Fruit fly (Drosophila melanogaster) whole organism, embryonic: ENCODE results near the gene Ttc19.
A peak's percentile ranks its signal among the peaks of the same experiment; 100 is the strongest.

Experiments
- Aef1 ChIP-seq: fragments of 200-800 bp; sonication (Bioruptor generic); IDR thresholded peaks from 3 replicates; pipeline ENCODE4 v1.3.6; 2022; ENCODE audit warnings: missing biosample characterization, missing genetic modification characterization
- Bteb2 ChIP-seq: fragments of 200-800 bp; sonication (Bioruptor generic); optimal IDR thresholded peaks from 2 replicates; lab custom pipeline; 2016; ENCODE audit warnings: missing biosample characterization, missing genetic modification characterization
- CG12071 ChIP-seq: fragments of 200-800 bp; sonication (Bioruptor generic); optimal IDR thresholded peaks from 3 replicates; lab custom pipeline; 2018; ENCODE audit warnings: missing biosample characterization, mild to moderate bottlenecking, missing genetic modification characterization
- CG12219 ChIP-seq: fragments of 200-800 bp; sonication (Bioruptor generic); optimal IDR thresholded peaks from 3 replicates; lab custom pipeline; 2018; ENCODE audit warnings: missing biosample characterization, mild to moderate bottlenecking, missing genetic modification characterization
- CG12659 ChIP-seq: fragments of 200-800 bp; sonication (Bioruptor generic); optimal IDR thresholded peaks from 3 replicates; lab custom pipeline; 2017; ENCODE audit warnings: mild to moderate bottlenecking, missing biosample characterization, missing genetic modification reagents, missing genetic modification characterization
- CG15479 ChIP-seq: fragments of 200-800 bp; sonication (Bioruptor generic); optimal IDR thresholded peaks from 3 replicates; lab custom pipeline; 2019; ENCODE audit warnings: missing biosample characterization, mild to moderate bottlenecking, missing genetic modification characterization, moderate library complexity
- CG16815 ChIP-seq: fragments of 200-800 bp; sonication (Bioruptor generic); optimal IDR thresholded peaks from 3 replicates; lab custom pipeline; 2017; ENCODE audit warnings: missing biosample characterization, mild to moderate bottlenecking, missing genetic modification characterization
- CG17385 ChIP-seq: fragments of 200-800 bp; sonication (Bioruptor generic); optimal IDR thresholded peaks from 3 replicates; lab custom pipeline; 2018; ENCODE audit warnings: missing biosample characterization, mild to moderate bottlenecking, missing genetic modification characterization
- CG17612 ChIP-seq: fragments of 200-800 bp; sonication (Bioruptor generic); IDR thresholded peaks from 2 replicates; pipeline ENCODE4 v1.3.6; 2022; ENCODE audit warnings: missing biosample characterization, missing genetic modification characterization
- CG17802 ChIP-seq: fragments of 200-800 bp; sonication (Bioruptor generic); optimal IDR thresholded peaks from 2 replicates; lab custom pipeline; 2018; ENCODE audit warnings: missing biosample characterization, mild to moderate bottlenecking, missing genetic modification characterization, moderate library complexity
- CG17912 ChIP-seq: fragments of 200-800 bp; sonication (Bioruptor generic); optimal IDR thresholded peaks from 2 replicates; lab custom pipeline; 2018; ENCODE audit warnings: missing biosample characterization, mild to moderate bottlenecking, missing genetic modification characterization
- CG1792 ChIP-seq: fragments of 200-800 bp; sonication (Bioruptor generic); optimal IDR thresholded peaks from 2 replicates; lab custom pipeline; 2016; ENCODE audit warnings: missing biosample characterization, missing genetic modification characterization
- CG18262 ChIP-seq: fragments of 200-800 bp; optimal IDR thresholded peaks from 3 replicates; lab custom pipeline; 2019; ENCODE audit warnings: missing biosample characterization, mild to moderate bottlenecking, missing genetic modification characterization, moderate library complexity
- CG18476 ChIP-seq: fragments of 200-800 bp; sonication (Bioruptor generic); optimal IDR thresholded peaks from 2 replicates; lab custom pipeline; 2016; ENCODE audit warnings: missing biosample characterization, mild to moderate bottlenecking, missing genetic modification characterization
- CG31365 ChIP-seq: fragments of 200-800 bp; sonication (Bioruptor generic); optimal IDR thresholded peaks from 2 replicates; lab custom pipeline; 2018; ENCODE audit warnings: missing biosample characterization, mild to moderate bottlenecking, missing genetic modification characterization
- CG4328 ChIP-seq: fragments of 200-800 bp; sonication (Bioruptor generic); optimal IDR thresholded peaks from 3 replicates; lab custom pipeline; 2017; ENCODE audit warnings: missing biosample characterization, missing genetic modification reagents, missing genetic modification characterization
- CG4617 ChIP-seq: fragments of 200-800 bp; sonication (Bioruptor generic); optimal IDR thresholded peaks from 3 replicates; lab custom pipeline; 2016; ENCODE audit warnings: missing biosample characterization, missing genetic modification characterization, borderline replicate concordance
- CG6272 ChIP-seq: fragments of 200-800 bp; sonication (Bioruptor generic); IDR thresholded peaks from 2 replicates; pipeline ENCODE4 v1.3.6; 2022; ENCODE audit warnings: missing biosample characterization, missing genetic modification characterization
- CG6765 ChIP-seq: fragments of 200-800 bp; sonication (Bioruptor generic); optimal IDR thresholded peaks from 3 replicates; lab custom pipeline; 2017; ENCODE audit warnings: missing biosample characterization, mild to moderate bottlenecking, missing genetic modification characterization
- CG6791 ChIP-seq: fragments of 200-800 bp; sonication (Bioruptor generic); IDR thresholded peaks from 3 replicates; pipeline ENCODE4 v1.3.6; 2022; ENCODE audit warnings: missing biosample characterization, missing genetic modification characterization; ENCODE audit not compliant: partially characterized antibody
- CG8944 ChIP-seq: fragments of 200-800 bp; sonication (Bioruptor generic); optimal IDR thresholded peaks from 3 replicates; lab custom pipeline; 2016; ENCODE audit warnings: missing biosample characterization, missing genetic modification characterization
- CrebB ChIP-seq: fragments of 200-800 bp; sonication (Bioruptor generic); optimal IDR thresholded peaks from 3 replicates; lab custom pipeline; 2018; ENCODE audit warnings: missing biosample characterization, mild to moderate bottlenecking, missing genetic modification characterization
- Dip2 ChIP-seq: fragments of 200-800 bp; sonication (Bioruptor generic); IDR thresholded peaks from 2 replicates; pipeline ENCODE4 v1.3.6; 2022; ENCODE audit warnings: missing biosample characterization, missing genetic modification characterization
- Hey ChIP-seq: fragments of 200-800 bp; sonication (Bioruptor generic); optimal IDR thresholded peaks from 3 replicates; lab custom pipeline; 2018; ENCODE audit warnings: missing biosample characterization, mild to moderate bottlenecking, missing genetic modification characterization
- HmgD ChIP-seq: fragments of 200-800 bp; sonication (Bioruptor generic); optimal IDR thresholded peaks from 3 replicates; lab custom pipeline; 2016; ENCODE audit warnings: missing biosample characterization, missing genetic modification characterization
- Hr78 ChIP-seq, 2 experiments: fragments of 200-800 bp in 1 of 2; fragments of >200 bp in 1 of 2; sonication (Bioruptor generic) in 1 of 2; optimal IDR thresholded peaks; 2 replicates each; lab custom pipeline; 2017 to 2019; ENCODE audit warnings: missing biosample characterization in 2 of 2, missing genetic modification characterization in 2 of 2, mild to moderate bottlenecking in 1 of 2, moderate library complexity in 1 of 2
- Lpt ChIP-seq: fragments of >200 bp; optimal IDR thresholded peaks from 2 replicates; lab custom pipeline; 2018; ENCODE audit warnings: missing biosample characterization, missing genetic modification characterization
- NC2β ChIP-seq: fragments of 200-800 bp; sonication (Bioruptor generic); optimal IDR thresholded peaks from 2 replicates; lab custom pipeline; 2016; ENCODE audit warnings: missing biosample characterization, missing genetic modification characterization
- Oli ChIP-seq: fragments of 200-800 bp; sonication (Bioruptor generic); optimal IDR thresholded peaks from 2 replicates; lab custom pipeline; 2018; ENCODE audit warnings: missing biosample characterization, mild to moderate bottlenecking, missing genetic modification characterization, moderate library complexity
- Sry-β ChIP-seq: fragments of 200-800 bp; sonication (Bioruptor generic); optimal IDR thresholded peaks from 2 replicates; lab custom pipeline; 2018; ENCODE audit warnings: missing biosample characterization, mild to moderate bottlenecking, missing genetic modification characterization, moderate library complexity
- ab ChIP-seq: fragments of 200-800 bp; sonication (Bioruptor generic); optimal IDR thresholded peaks from 2 replicates; lab custom pipeline; 2016; ENCODE audit warnings: missing biosample characterization, missing genetic modification characterization
- ap ChIP-seq: fragments of 200-800 bp; sonication (Bioruptor generic); IDR thresholded peaks from 2 replicates; pipeline ENCODE4 v1.3.6; 2022; ENCODE audit warnings: missing biosample characterization, missing genetic modification characterization
- bcd ChIP-seq: fragments of 200-800 bp; sonication (Bioruptor generic); optimal IDR thresholded peaks from 2 replicates; lab custom pipeline; 2017; ENCODE audit warnings: missing biosample characterization, mild to moderate bottlenecking, missing genetic modification characterization
- bowl ChIP-seq: fragments of 200-800 bp; sonication (Bioruptor generic); IDR thresholded peaks from 2 replicates; pipeline ENCODE4 v1.3.6; 2022; ENCODE audit warnings: missing biosample characterization, missing genetic modification characterization
- chn ChIP-seq: fragments of 200-800 bp; sonication (Bioruptor generic); optimal IDR thresholded peaks from 2 replicates; lab custom pipeline; 2016; ENCODE audit warnings: missing biosample characterization, missing genetic modification characterization
- ci ChIP-seq: fragments of 200-800 bp; sonication (Bioruptor generic); IDR thresholded peaks from 3 replicates; pipeline ENCODE4 v1.3.6; 2022; ENCODE audit warnings: missing biosample characterization, missing genetic modification characterization
- corto ChIP-seq: fragments of 200-800 bp; sonication (Bioruptor generic); optimal IDR thresholded peaks from 2 replicates; lab custom pipeline; 2016; ENCODE audit warnings: missing biosample characterization, mild to moderate bottlenecking, missing genetic modification characterization, moderate library complexity
- fu2 ChIP-seq: fragments of 200-800 bp; sonication (Bioruptor generic); optimal IDR thresholded peaks from 2 replicates; lab custom pipeline; 2016; ENCODE audit warnings: missing biosample characterization, missing genetic modification characterization
- h ChIP-seq: fragments of >200 bp; optimal IDR thresholded peaks from 2 replicates; lab custom pipeline; 2017
- hkb ChIP-seq, 2 experiments: fragments of 200-800 bp in 1 of 2; fragments of >200 bp in 1 of 2; sonication (Bioruptor generic) in 1 of 2; IDR thresholded peaks in 1 of 2; optimal IDR thresholded peaks in 1 of 2; 2 replicates each; pipeline versions ENCODE4 v1.3.6 to Lab custom; 2017 to 2022; ENCODE audit warnings: missing biosample characterization in 1 of 2, missing genetic modification characterization in 1 of 2
- maf-S ChIP-seq: fragments of 200-800 bp; sonication (Bioruptor generic); optimal IDR thresholded peaks from 2 replicates; lab custom pipeline; 2016; ENCODE audit warnings: missing biosample characterization, missing genetic modification characterization
- pum ChIP-seq: fragments of 200-800 bp; sonication (Bioruptor generic); optimal IDR thresholded peaks from 2 replicates; lab custom pipeline; 2016; ENCODE audit warnings: missing biosample characterization, missing genetic modification characterization
- row ChIP-seq: fragments of 200-800 bp; sonication (Bioruptor generic); IDR thresholded peaks from 3 replicates; pipeline ENCODE4 v1.3.6; 2022; ENCODE audit warnings: missing biosample characterization, missing genetic modification characterization
- so ChIP-seq: fragments of 200-800 bp; sonication (Bioruptor generic); IDR thresholded peaks from 3 replicates; pipeline ENCODE4 v1.3.6; 2022; ENCODE audit warnings: missing biosample characterization, missing genetic modification characterization
- tll ChIP-seq, 2 experiments: fragments of 200-800 bp in 1 of 2; fragments of >200 bp in 1 of 2; sonication (Bioruptor generic) in 1 of 2; optimal IDR thresholded peaks; 2 replicates each; lab custom pipeline; 2017 to 2019; ENCODE audit warnings: missing biosample characterization in 2 of 2, missing genetic modification characterization in 2 of 2, mild to moderate bottlenecking in 1 of 2, moderate library complexity in 1 of 2
- tx ChIP-seq: fragments of 200-800 bp; sonication (Bioruptor generic); optimal IDR thresholded peaks from 2 replicates; lab custom pipeline; 2016; ENCODE audit warnings: missing biosample characterization, missing genetic modification characterization
- wek ChIP-seq: fragments of 200-800 bp; sonication (Bioruptor generic); optimal IDR thresholded peaks from 3 replicates; lab custom pipeline; 2018; ENCODE audit warnings: missing biosample characterization, mild to moderate bottlenecking, missing genetic modification characterization, moderate library complexity
- yki ChIP-seq: fragments of >200 bp; optimal IDR thresholded peaks from 3 replicates; lab custom pipeline; 2018
- z ChIP-seq: fragments of 200-800 bp; sonication (Bioruptor generic); IDR thresholded peaks from 3 replicates; pipeline ENCODE4 v1.3.6; 2022; ENCODE audit warnings: missing biosample characterization, missing genetic modification characterization
- zfh2 ChIP-seq: fragments of 200-800 bp; sonication (Bioruptor generic); optimal IDR thresholded peaks from 2 replicates; lab custom pipeline; 2016; ENCODE audit warnings: missing biosample characterization, missing genetic modification characterization

Ttc19 gene

DNA sequence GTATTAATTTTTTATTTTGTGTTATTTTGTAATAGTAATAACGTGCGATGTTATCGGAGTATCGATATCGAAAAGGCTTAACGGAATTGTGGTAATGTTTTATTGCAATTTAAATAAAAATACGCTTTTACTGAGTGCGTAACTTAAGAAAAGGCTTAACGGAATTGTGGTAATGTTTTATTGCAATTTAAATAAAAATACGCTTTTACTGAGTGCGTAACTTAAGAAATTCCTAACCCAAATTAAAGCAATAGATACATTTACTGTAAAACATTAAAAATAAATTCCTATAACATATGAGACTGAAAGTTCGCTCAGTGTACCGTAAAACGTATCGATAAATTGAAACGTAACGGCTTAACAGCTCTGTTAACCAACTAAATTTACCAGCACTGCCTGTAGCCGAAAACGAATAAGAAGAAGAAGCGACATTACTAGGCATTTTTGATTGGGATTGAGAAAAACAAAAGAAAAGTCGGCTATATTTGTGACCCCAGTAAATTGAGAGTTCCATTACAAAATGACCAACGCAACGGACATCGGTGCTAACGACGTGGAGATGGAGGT, 6.7 kb upstream of the Ttc19 start, which contains the start of gene Rpn3 (continued):
- TF ChIP-seq corto (GFP tag; lab: Kevin White, UChicago) (no peak), yki (no peak), tx (GFP tag; lab: Kevin White, UChicago) (peak; percentile 75), Hr78 (GFP tag; optimal IDR thresholded peaks at IDR 0.05; lab: Kevin White, UChicago) (no peak), CG17912 (GFP tag; lab: Kevin White, UChicago) (no peak), NC2β (GFP tag; lab: Kevin White, UChicago) (peak; percentile 88), Aef1 (peak; percentile 82), ab (GFP tag; lab: Kevin White, UChicago) (peak; percentile 12), HmgD (GFP tag; lab: Kevin White, UChicago) (peak; percentile 67), Dip2 (GFP tag; lab: Robert Waterston, UW) (no peak), maf-S (GFP tag; lab: Kevin White, UChicago) (peak; percentile 76), CG1792 (GFP tag; lab: Kevin White, UChicago) (peak; percentile 45), CG18476 (GFP tag; lab: Kevin White, UChicago) (peak; percentile 75), ap (GFP tag; lab: Robert Waterston, UW) (peak; percentile 80), so (GFP tag; lab: Robert Waterston, UW) (peak; percentile 84), tll (GFP tag; optimal IDR thresholded peaks at IDR 0.05; lab: Kevin White, UChicago) (no peak), CG16815 (peak; percentile 68), Hey (no peak), row (peak; percentile 93), CG6791 (GFP tag; lab: Robert Waterston, UW) (peak; percentile 71), Sry-β (GFP tag; lab: Kevin White, UChicago) (peak; percentile 29), CG31365 (tag; lab: Kevin White, UChicago) (no peak), fu2 (GFP tag; lab: Kevin White, UChicago) (peak; percentile 80), CG18262 (tag; lab: Kevin White, UChicago) (peak; percentile 85), z (GFP tag; lab: Robert Waterston, UW) (no peak), CG17802 (tag; lab: Kevin White, UChicago) (peak; percentile 54), CG17612 (GFP tag; lab: Robert Waterston, UW) (peak; percentile 83), Bteb2 (GFP tag; lab: Kevin White, UChicago) (peak; percentile 82), ci (GFP tag; lab: Robert Waterston, UW) (peak; percentile 89), wek (GFP tag; lab: Kevin White, UChicago) (peak; percentile 56), CG12219 (peak; percentile 63), zfh2 (GFP tag; lab: Kevin White, UChicago) (peak; percentile 77), CG15479 (no peak), bcd (GFP tag; lab: Kevin White, UChicago) (peak; percentile 74), CG12071 (GFP tag; lab: Kevin White, UChicago) (no peak), CG12659 (peak; percentile 91), CG4328 (GFP tag; lab: Kevin White, UChicago) (peak; percentile 36), h (lab: Kevin White, UChicago) (no peak), pum (GFP tag; lab: Kevin White, UChicago) (peak; percentile 69), CG6765 (GFP tag; lab: Kevin White, UChicago) (peak; percentile 48), hkb (optimal IDR thresholded peaks at IDR 0.05; lab: Kevin White, UChicago) (no peak), hkb (GFP tag; IDR thresholded peaks at IDR 0.05; lab: Robert Waterston, UW) (peak; percentile 92), chn (GFP tag; lab: Kevin White, UChicago) (peak; percentile 77), Lpt (GFP tag; lab: Kevin White, UChicago) (no peak), CG6272 (GFP tag; lab: Robert Waterston, UW) (peak; percentile 79), CG17385 (GFP tag; lab: Kevin White, UChicago) (peak; percentile 97), CrebB (tag; lab: Kevin White, UChicago) (peak; percentile 61), CG8944 (GFP tag; lab: Kevin White, UChicago) (peak; percentile 80), bowl (GFP tag; lab: Robert Waterston, UW) (no peak), Oli (tag; lab: Kevin White, UChicago) (peak; percentile 82), CG4617 (GFP tag; lab: Kevin White, UChicago) (peak; percentile 69)
